Fruit fly (Drosophila melanogaster) whole organism, embryonic: ENCODE results near the gene CG32170.

Experiments
- Antp ChIP-seq: fragments of 200-800 bp; sonication (Bioruptor generic); optimal IDR thresholded peaks from 3 replicates; lab custom pipeline; 2016; ENCODE audit warnings: missing biosample characterization, missing genetic modification characterization
- CG10543 ChIP-seq: fragments of 200-800 bp; sonication (Bioruptor generic); optimal IDR thresholded peaks from 3 replicates; lab custom pipeline; 2017; ENCODE audit warnings: missing biosample characterization, mild to moderate bottlenecking, missing genetic modification characterization, moderate library complexity
- CG1233 ChIP-seq: fragments of 200-800 bp; sonication (Bioruptor generic); optimal IDR thresholded peaks from 4 replicates; lab custom pipeline; 2018; ENCODE audit warnings: missing biosample characterization, mild to moderate bottlenecking, missing genetic modification characterization
- CG12769 ChIP-seq: fragments of 200-800 bp; sonication (Bioruptor generic); optimal IDR thresholded peaks from 2 replicates; lab custom pipeline; 2019; ENCODE audit warnings: missing biosample characterization, mild to moderate bottlenecking, missing genetic modification characterization, moderate library complexity
- CG13287 ChIP-seq: fragments of 200-800 bp; sonication (Bioruptor generic); IDR thresholded peaks from 2 replicates; pipeline ENCODE4 v1.3.6; 2022; ENCODE audit warnings: missing biosample characterization, missing genetic modification characterization; ENCODE audit not compliant: partially characterized antibody
- CG14014 ChIP-seq: fragments of 200-800 bp; sonication (Bioruptor generic); IDR thresholded peaks from 2 replicates; pipeline ENCODE4 v1.3.6; 2022; ENCODE audit warnings: missing biosample characterization, missing genetic modification characterization
- CG1529 ChIP-seq: fragments of 200-800 bp; sonication (Bioruptor generic); optimal IDR thresholded peaks from 3 replicates; lab custom pipeline; 2018; ENCODE audit warnings: missing biosample characterization, missing genetic modification characterization
- CG16813 ChIP-seq: fragments of 200-800 bp; sonication (Bioruptor generic); IDR thresholded peaks from 3 replicates; pipeline ENCODE4 v1.3.6; 2022; ENCODE audit warnings: missing biosample characterization, missing genetic modification characterization; ENCODE audit not compliant: partially characterized antibody
- CG16815 ChIP-seq: fragments of 200-800 bp; sonication (Bioruptor generic); optimal IDR thresholded peaks from 3 replicates; lab custom pipeline; 2017; ENCODE audit warnings: missing biosample characterization, mild to moderate bottlenecking, missing genetic modification characterization
- CG18476 ChIP-seq: fragments of 200-800 bp; sonication (Bioruptor generic); optimal IDR thresholded peaks from 2 replicates; lab custom pipeline; 2016; ENCODE audit warnings: missing biosample characterization, mild to moderate bottlenecking, missing genetic modification characterization
- CG3407 ChIP-seq: fragments of 200-800 bp; sonication (Bioruptor generic); optimal IDR thresholded peaks from 2 replicates; lab custom pipeline; 2018; ENCODE audit warnings: missing biosample characterization, mild to moderate bottlenecking, missing genetic modification characterization
- CG34224 ChIP-seq: fragments of 200-800 bp; sonication (Bioruptor generic); IDR thresholded peaks from 3 replicates; pipeline ENCODE4 v1.3.6; 2022; ENCODE audit warnings: missing biosample characterization, missing genetic modification characterization; ENCODE audit not compliant: partially characterized antibody
- CG3847 ChIP-seq: fragments of 200-800 bp; sonication (Bioruptor generic); IDR thresholded peaks from 2 replicates; pipeline ENCODE4 v1.3.6; 2022; ENCODE audit warnings: missing biosample characterization, missing genetic modification characterization
- CG5953 ChIP-seq: fragments of 200-800 bp; sonication (Bioruptor generic); IDR thresholded peaks from 2 replicates; pipeline ENCODE4 v1.3.6; 2022; ENCODE audit warnings: missing biosample characterization, missing genetic modification characterization
- CG7786 ChIP-seq: fragments of 200-800 bp; sonication (Bioruptor generic); optimal IDR thresholded peaks from 2 replicates; lab custom pipeline; 2016; ENCODE audit warnings: missing biosample characterization, missing genetic modification characterization
- CG8765 ChIP-seq: fragments of 200-800 bp; sonication (Bioruptor generic); IDR thresholded peaks from 2 replicates; pipeline ENCODE4 v1.3.6; 2022; ENCODE audit warnings: missing biosample characterization, missing genetic modification characterization
- CHES-1-like ChIP-seq: fragments of 200-800 bp; sonication (Bioruptor generic); optimal IDR thresholded peaks from 2 replicates; lab custom pipeline; 2016; ENCODE audit warnings: missing biosample characterization, missing genetic modification characterization
- CkIIα-i1 ChIP-seq: fragments of 200-800 bp; sonication (Bioruptor generic); IDR thresholded peaks from 2 replicates; pipeline ENCODE4 v1.3.6; 2022; ENCODE audit warnings: missing biosample characterization, missing genetic modification characterization
- D ChIP-seq, 2 experiments: fragments of 200-800 bp in 1 of 2; fragments of >200 bp in 1 of 2; sonication (Bioruptor generic) in 1 of 2; optimal IDR thresholded peaks; 2 replicates in 1 of 2; 3 replicates in 1 of 2; lab custom pipeline; 2017; ENCODE audit warnings: mild to moderate bottlenecking in 1 of 2, missing biosample characterization in 1 of 2, missing genetic modification characterization in 1 of 2, missing genetic modification reagents in 1 of 2
- ERR ChIP-seq: fragments of 200-800 bp; sonication (Bioruptor generic); optimal IDR thresholded peaks from 2 replicates; lab custom pipeline; 2016; ENCODE audit warnings: missing biosample characterization, missing genetic modification characterization
- GATAe ChIP-seq: fragments of 200-800 bp; sonication (Bioruptor generic); conservative IDR thresholded peaks from 2 replicates; pipeline ENCODE4 v1.3.6; 2022; ENCODE audit warnings: missing biosample characterization, missing genetic modification characterization
- Gug ChIP-seq: fragments of 200-800 bp; sonication (Bioruptor generic); IDR thresholded peaks from 4 replicates; pipeline ENCODE4 v1.3.6; 2022; ENCODE audit warnings: missing biosample characterization, missing genetic modification characterization
- HHEX ChIP-seq: fragments of 200-800 bp; sonication (Bioruptor generic); optimal IDR thresholded peaks from 3 replicates; lab custom pipeline; 2017; ENCODE audit warnings: missing biosample characterization, mild to moderate bottlenecking, missing genetic modification characterization, missing genetic modification reagents
- Hmr ChIP-seq: fragments of 200-800 bp; sonication (Bioruptor generic); optimal IDR thresholded peaks from 3 replicates; lab custom pipeline; 2017; ENCODE audit warnings: mild to moderate bottlenecking, missing biosample characterization, missing genetic modification reagents, missing genetic modification characterization
- Nf-YC ChIP-seq: fragments of 200-800 bp; optimal IDR thresholded peaks from 3 replicates; lab custom pipeline; 2019; ENCODE audit warnings: missing biosample characterization, mild to moderate bottlenecking, missing genetic modification characterization, moderate library complexity
- Vsx1 ChIP-seq: fragments of 200-800 bp; sonication (Bioruptor generic); optimal IDR thresholded peaks from 2 replicates; lab custom pipeline; 2017; ENCODE audit warnings: missing biosample characterization, mild to moderate bottlenecking, missing genetic modification characterization, missing genetic modification reagents
- Xbp1 ChIP-seq: fragments of 200-800 bp; sonication (Bioruptor generic); optimal IDR thresholded peaks from 3 replicates; lab custom pipeline; 2016; ENCODE audit warnings: missing biosample characterization, mild to moderate bottlenecking, missing genetic modification characterization
- Xrp1 ChIP-seq: fragments of 200-800 bp; sonication (Bioruptor generic); IDR thresholded peaks from 2 replicates; pipeline ENCODE4 v1.3.6; 2022; ENCODE audit warnings: missing biosample characterization, missing genetic modification characterization
- br ChIP-seq: fragments of >200 bp; optimal IDR thresholded peaks from 2 replicates; lab custom pipeline; 2017
- caup ChIP-seq: fragments of 200-800 bp; sonication (Bioruptor generic); optimal IDR thresholded peaks from 3 replicates; lab custom pipeline; 2017; ENCODE audit warnings: missing biosample characterization, mild to moderate bottlenecking, missing genetic modification characterization, moderate library complexity; ENCODE audit not compliant: severe bottlenecking
- cg ChIP-seq: fragments of 200-800 bp; sonication (Bioruptor generic); optimal IDR thresholded peaks from 3 replicates; lab custom pipeline; 2019; ENCODE audit warnings: missing biosample characterization, mild to moderate bottlenecking, missing genetic modification characterization, moderate library complexity
- danr ChIP-seq: fragments of 200-800 bp; sonication (Bioruptor generic); IDR thresholded peaks from 2 replicates; pipeline ENCODE4 v1.3.6; 2022; ENCODE audit warnings: missing biosample characterization, missing genetic modification characterization
- dati ChIP-seq: fragments of 200-800 bp; sonication (Bioruptor generic); IDR thresholded peaks from 2 replicates; pipeline ENCODE4 v1.3.6; 2022; ENCODE audit warnings: missing biosample characterization, missing genetic modification characterization
- disco-r ChIP-seq: fragments of 200-800 bp; sonication (Bioruptor generic); optimal IDR thresholded peaks from 2 replicates; lab custom pipeline; 2016; ENCODE audit warnings: missing biosample characterization, missing genetic modification characterization
- ems ChIP-seq: fragments of 200-800 bp; sonication (Bioruptor generic); optimal IDR thresholded peaks from 3 replicates; lab custom pipeline; 2016; ENCODE audit warnings: missing biosample characterization, missing genetic modification characterization
- fd64A ChIP-seq: fragments of 200-800 bp; sonication (Bioruptor generic); optimal IDR thresholded peaks from 3 replicates; lab custom pipeline; 2018; ENCODE audit warnings: missing biosample characterization, mild to moderate bottlenecking, missing genetic modification characterization
- fu2 ChIP-seq: fragments of 200-800 bp; sonication (Bioruptor generic); optimal IDR thresholded peaks from 2 replicates; lab custom pipeline; 2016; ENCODE audit warnings: missing biosample characterization, missing genetic modification characterization
- inv ChIP-seq: fragments of 200-800 bp; sonication (Bioruptor generic); IDR thresholded peaks from 2 replicates; pipeline ENCODE4 v1.3.6; 2022; ENCODE audit warnings: missing biosample characterization, missing genetic modification characterization; ENCODE audit not compliant: partially characterized antibody
- kah ChIP-seq: fragments of 200-800 bp; sonication (Bioruptor generic); optimal IDR thresholded peaks from 2 replicates; lab custom pipeline; 2018; ENCODE audit warnings: missing biosample characterization, mild to moderate bottlenecking, missing genetic modification characterization
- org-1 ChIP-seq: fragments of 200-800 bp; sonication (Bioruptor generic); optimal IDR thresholded peaks from 2 replicates; lab custom pipeline; 2017; ENCODE audit warnings: missing biosample characterization, missing genetic modification characterization
- pb ChIP-seq: fragments of 200-800 bp; sonication (Bioruptor generic); optimal IDR thresholded peaks from 3 replicates; lab custom pipeline; 2016; ENCODE audit warnings: missing biosample characterization, missing genetic modification characterization
- prd ChIP-seq, 3 experiments: fragments of >200 bp in 2 of 3; fragments of 200-800 bp in 1 of 3; sonication (Bioruptor generic) in 1 of 3; optimal IDR thresholded peaks in 2 of 3; IDR thresholded peaks in 1 of 3; 2 replicates in 2 of 3; 3 replicates in 1 of 3; pipeline versions ENCODE4 v1.3.6 to Lab custom; 2017 to 2022; ENCODE audit warnings: missing biosample characterization in 1 of 3, missing genetic modification characterization in 1 of 3
- psq ChIP-seq: fragments of 200-800 bp; sonication (Bioruptor generic); optimal IDR thresholded peaks from 2 replicates; lab custom pipeline; 2017; ENCODE audit warnings: missing biosample characterization, missing genetic modification characterization
- pzg ChIP-seq: fragments of 200-800 bp; sonication (Bioruptor generic); optimal IDR thresholded peaks from 3 replicates; lab custom pipeline; 2018; ENCODE audit warnings: missing biosample characterization, mild to moderate bottlenecking, missing genetic modification characterization, moderate library complexity
- sc ChIP-seq, 3 experiments: fragments of >200 bp in 2 of 3; fragments of 200-800 bp in 1 of 3; sonication (Bioruptor generic) in 1 of 3; optimal IDR thresholded peaks; 2 replicates in 2 of 3; 3 replicates in 1 of 3; lab custom pipeline; 2017; ENCODE audit warnings: mild to moderate bottlenecking in 1 of 3, missing biosample characterization in 1 of 3, missing genetic modification characterization in 1 of 3, missing genetic modification reagents in 1 of 3
- shn ChIP-seq: fragments of 200-800 bp; sonication (Bioruptor generic); optimal IDR thresholded peaks from 3 replicates; lab custom pipeline; 2016; ENCODE audit warnings: missing biosample characterization, missing genetic modification characterization
- ssp ChIP-seq: fragments of 200-800 bp; sonication (Bioruptor generic); IDR thresholded peaks from 2 replicates; pipeline ENCODE4 v1.3.6; 2022; ENCODE audit warnings: missing biosample characterization, missing genetic modification characterization
- vfl ChIP-seq: fragments of 200-800 bp; sonication (Bioruptor generic); optimal IDR thresholded peaks from 2 replicates; lab custom pipeline; 2016; ENCODE audit warnings: missing biosample characterization, missing genetic modification characterization
- wor ChIP-seq: fragments of 200-800 bp; sonication (Bioruptor generic); IDR thresholded peaks from 2 replicates; pipeline ENCODE4 v1.3.6; 2022; ENCODE audit warnings: missing biosample characterization, missing genetic modification characterization
- z ChIP-seq: fragments of 200-800 bp; sonication (Bioruptor generic); IDR thresholded peaks from 3 replicates; pipeline ENCODE4 v1.3.6; 2022; ENCODE audit warnings: missing biosample characterization, missing genetic modification characterization

Gene CG32170

DNA sequence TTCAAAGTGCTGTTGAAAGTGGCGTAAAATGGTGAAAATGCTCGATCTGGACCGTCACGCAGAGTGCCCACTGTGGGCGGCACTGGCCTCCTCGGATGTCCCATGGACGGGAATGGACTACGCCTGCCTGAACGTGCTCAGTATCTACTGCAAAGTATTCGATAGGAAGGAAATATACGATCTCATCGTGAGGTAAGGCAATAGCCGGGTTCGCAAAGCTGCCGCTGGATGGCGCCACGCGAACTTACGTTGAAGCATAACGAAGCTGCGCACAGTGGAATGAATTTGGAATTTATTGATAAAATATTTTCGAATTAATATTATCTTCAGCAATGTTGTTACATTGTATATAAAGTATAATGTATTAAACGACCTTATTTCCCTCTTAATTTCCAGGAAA, 19.3 kb downstream of the CG32170 start (continued):
- TF ChIP-seq CG12769 (tag; lab: Kevin White, UChicago) = peak; percentile 37
- no peak for TF ChIP-seq disco-r (GFP tag; lab: Kevin White, UChicago)
- no peak for TF ChIP-seq CkIIα-i1 (GFP tag; lab: Robert Waterston, UW)
- no peak for TF ChIP-seq Antp (GFP tag; lab: Kevin White, UChicago)
- no peak for TF ChIP-seq CG10543
- TF ChIP-seq CG18476 = no peak
- TF ChIP-seq fd64A = no peak
- no peak for TF ChIP-seq CG16813 (GFP tag; lab: Robert Waterston, UW)
- no peak for TF ChIP-seq inv
- TF ChIP-seq prd (optimal IDR thresholded peaks at IDR 0.05; lab: Kevin White, UChicago) = no peak
- TF ChIP-seq prd (GFP tag; IDR thresholded peaks at IDR 0.05; lab: Robert Waterston, UW) = no peak
- no peak for TF ChIP-seq Vsx1 (GFP tag; lab: Kevin White, UChicago)
- TF ChIP-seq br (lab: Kevin White, UChicago) = no peak
- no peak for TF ChIP-seq kah
- no peak for TF ChIP-seq HHEX (GFP tag; lab: Kevin White, UChicago)
- no peak for TF ChIP-seq ssp (GFP tag; lab: Robert Waterston, UW)
- no peak for TF ChIP-seq danr (GFP tag; lab: Robert Waterston, UW)
- no peak for TF ChIP-seq CG1233 (GFP tag; lab: Kevin White, UChicago)
- no peak for TF ChIP-seq Xrp1 (GFP tag; lab: Robert Waterston, UW)
- no peak for TF ChIP-seq Nf-YC
- no peak for TF ChIP-seq sc (optimal IDR thresholded peaks at IDR 0.05; lab: Kevin White, UChicago)
- no peak for TF ChIP-seq sc (GFP tag; optimal IDR thresholded peaks at IDR 0.05; lab: Kevin White, UChicago)
- TF ChIP-seq cg (GFP tag; lab: Kevin White, UChicago) = no peak
- no peak for TF ChIP-seq ERR (GFP tag; lab: Kevin White, UChicago)
- TF ChIP-seq GATAe (GFP tag; lab: Robert Waterston, UW) = no peak
- TF ChIP-seq vfl (GFP tag; lab: Kevin White, UChicago) = no peak
- no peak for TF ChIP-seq psq (GFP tag; lab: Kevin White, UChicago)
- no peak for TF ChIP-seq z (GFP tag; lab: Robert Waterston, UW)
- TF ChIP-seq CG7786 (GFP tag; lab: Kevin White, UChicago) = no peak
- TF ChIP-seq CHES-1-like (GFP tag; lab: Kevin White, UChicago) = no peak
- TF ChIP-seq ems = no peak
- TF ChIP-seq CG14014 (GFP tag; lab: Robert Waterston, UW) = no peak
- no peak for TF ChIP-seq shn (GFP tag; lab: Kevin White, UChicago)
- TF ChIP-seq D (optimal IDR thresholded peaks at IDR 0.05; lab: Kevin White, UChicago) = no peak
- no peak for TF ChIP-seq D (GFP tag; optimal IDR thresholded peaks at IDR 0.05; lab: Kevin White, UChicago)
- no peak for TF ChIP-seq caup (GFP tag; lab: Kevin White, UChicago)
- TF ChIP-seq CG13287 (GFP tag; lab: Robert Waterston, UW) = peak; percentile 24; the same call in 1 of the 2 replicates
- TF ChIP-seq pzg (GFP tag; lab: Kevin White, UChicago) = peak; percentile 7
- TF ChIP-seq CG5953 = no peak
- no peak for TF ChIP-seq dati (GFP tag; lab: Robert Waterston, UW)
- TF ChIP-seq wor (GFP tag; lab: Robert Waterston, UW) = no peak
- TF ChIP-seq CG1529 (GFP tag; lab: Kevin White, UChicago) = no peak
- no peak for TF ChIP-seq Xbp1
- no peak for TF ChIP-seq CG16815 (GFP tag; lab: Kevin White, UChicago)
- no peak for TF ChIP-seq Gug (GFP tag; lab: Robert Waterston, UW)
- TF ChIP-seq CG3847 = 0 out of 2 replicates have a peak, but pooled peaks have one; percentile 9
- TF ChIP-seq CG3407 (GFP tag; lab: Kevin White, UChicago) = no peak
- TF ChIP-seq CG8765 (GFP tag; lab: Robert Waterston, UW) = no peak
- TF ChIP-seq fu2 (GFP tag; lab: Kevin White, UChicago) = no peak
- peak; percentile 22 for TF ChIP-seq Hmr (GFP tag; lab: Kevin White, UChicago)
- TF ChIP-seq org-1 = no peak
- peak; percentile 42; the same call in 1 of the 3 replicates for TF ChIP-seq CG34224
- no peak for TF ChIP-seq pb (GFP tag; lab: Kevin White, UChicago)
